Worm (Caenorhabditis elegans) whole organism, early embryonic: ENCODE measurements around the gene fbxa-134.

Experiments
- B0310.2 ChIP-seq: sonication (generic microtip); optimal IDR thresholded peaks from 2 replicates; lab custom pipeline; 2016; ENCODE audit warnings: mild to moderate bottlenecking, missing genetic modification characterization, missing compliant biosample characterization
- aly-1 ChIP-seq: sonication (generic microtip); optimal IDR thresholded peaks from 2 replicates; lab custom pipeline; 2016; ENCODE audit warnings: missing genetic modification characterization, missing compliant biosample characterization
- ama-1 ChIP-seq: fragments of 150-350 bp; optimal IDR thresholded peaks from 2 replicates; lab custom pipeline; 2014
- ceh-13 ChIP-seq: fragments of 200-800 bp; sonication (Bioruptor generic); optimal IDR thresholded peaks from 2 replicates; lab custom pipeline; 2018; ENCODE audit warnings: mild to moderate bottlenecking, missing genetic modification characterization, missing compliant biosample characterization
- ceh-36 ChIP-seq: sonication (generic microtip); optimal IDR thresholded peaks from 2 replicates; lab custom pipeline; 2016; ENCODE audit warnings: missing genetic modification characterization, inconsistent platforms, missing compliant biosample characterization
- ets-7 ChIP-seq: sonication (generic microtip); optimal IDR thresholded peaks from 2 replicates; lab custom pipeline; 2016; ENCODE audit warnings: missing genotype, missing genetic modification characterization, missing compliant biosample characterization
- flt-1 ChIP-seq: fragments of 200-800 bp; sonication (Bioruptor generic); IDR thresholded peaks from 2 replicates; pipeline ENCODE4 v1.3.6; 2022; ENCODE audit warnings: missing genetic modification characterization, missing compliant biosample characterization
- hmg-4 ChIP-seq: fragments of 200-800 bp; sonication (Bioruptor generic); optimal IDR thresholded peaks from 2 replicates; lab custom pipeline; 2018; ENCODE audit warnings: mild to moderate bottlenecking, missing genetic modification characterization, missing compliant biosample characterization
- pes-1 ChIP-seq: fragments of 200-800 bp; sonication (Bioruptor generic); IDR thresholded peaks from 2 replicates; pipeline ENCODE4 v1.3.6; 2022; ENCODE audit warnings: missing genetic modification reagents, missing genetic modification characterization, missing compliant biosample characterization
- scrt-1 ChIP-seq: fragments of 200-800 bp; sonication (Bioruptor generic); IDR thresholded peaks from 2 replicates; pipeline ENCODE4 v1.3.6; 2022; ENCODE audit warnings: missing genetic modification characterization, missing compliant biosample characterization
- sea-1 ChIP-seq: fragments of 200-800 bp; sonication (Bioruptor generic); conservative IDR thresholded peaks from 2 replicates; pipeline ENCODE4 v1.3.6; 2022; ENCODE audit warnings: missing genetic modification characterization, missing compliant biosample characterization
- tbx-11 ChIP-seq: fragments of 200-800 bp; sonication (Bioruptor generic); IDR thresholded peaks from 2 replicates; pipeline ENCODE4 v1.3.6; 2022; ENCODE audit warnings: missing genetic modification characterization, missing compliant biosample characterization
- tbx-37 ChIP-seq: fragments of 200-800 bp; sonication (Bioruptor generic); conservative IDR thresholded peaks from 2 replicates; pipeline ENCODE4 v1.3.6; 2022; ENCODE audit warnings: missing genetic modification reagents, missing genetic modification characterization, missing compliant biosample characterization
- tra-4 ChIP-seq: sonication (generic microtip); optimal IDR thresholded peaks from 2 replicates; lab custom pipeline; 2017; ENCODE audit warnings: missing genetic modification characterization, missing compliant biosample characterization

DNA sequence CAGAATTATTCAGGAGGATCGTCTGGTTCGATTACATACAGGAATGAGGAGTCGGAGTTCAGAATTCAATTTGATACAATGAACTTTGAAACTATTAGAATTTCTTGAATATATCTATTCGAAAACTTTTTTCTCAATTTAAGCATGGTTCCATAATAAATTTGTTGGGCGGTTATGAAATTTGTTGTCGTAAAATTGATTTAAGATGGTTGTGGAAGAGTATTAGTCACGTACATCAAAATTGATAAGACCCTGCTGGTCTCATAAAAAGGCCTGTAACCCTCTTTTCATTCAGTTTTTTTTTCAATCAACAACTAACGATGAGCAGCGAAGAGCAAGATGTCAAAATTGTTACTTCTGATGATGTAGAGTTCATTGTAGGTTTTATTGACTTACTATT lies 5.1 kb downstream of the fbxa-134 start, which contains the start of gene skr-5:
- TF ChIP-seq sea-1 (no peak), ceh-36 (tag; lab: Kevin White, UChicago) (no peak), scrt-1 (GFP tag; lab: Robert Waterston, UW) (no peak), pes-1 (no peak), flt-1 (GFP tag; lab: Robert Waterston, UW) (no peak), ama-1 (lab: Kevin White, UChicago) (no peak), ceh-13 (GFP tag; lab: Kevin White, UChicago) (no peak), tbx-11 (GFP tag; lab: Robert Waterston, UW) (no peak), hmg-4 (GFP tag; lab: Kevin White, UChicago) (no peak), tbx-37 (GFP tag; lab: Robert Waterston, UW) (no peak), tra-4 (tag; lab: Kevin White, UChicago) (no peak), aly-1 (no peak), ets-7 (tag; lab: Kevin White, UChicago) (no peak), B0310.2 (tag; lab: Kevin White, UChicago) (no peak)
